Fruit fly (Drosophila melanogaster): ENCODE data around the gene CG13921.

Gene CG13921

dm6 chr3L:1771658-1772057 lies 25.0 kb downstream of the CG13921 start, which contains the start of gene Dhc62B:
Dhc62B (minus strand) TSS chr3L:1771758.
- TF ChIP-seq Mnt (GFP tag; optimal IDR thresholded peaks at IDR 0.05) (no peak), CG33017 (tag; optimal IDR thresholded peaks at IDR 0.05) (no peak)

dm6 chr3L:1772593-1772992 lies 25.9 kb downstream of the CG13921 start:
- TF ChIP-seq CG11617 (GFP tag; optimal IDR thresholded peaks at IDR 0.05), result no peak
- TF ChIP-seq tj (GFP tag; optimal IDR thresholded peaks at IDR 0.05), result no peak
- no peak for TF ChIP-seq CG14711 (tag; optimal IDR thresholded peaks at IDR 0.05)
- TF ChIP-seq CG7045 (GFP tag; optimal IDR thresholded peaks at IDR 0.05), result no peak
- no peak for TF ChIP-seq Mnt (GFP tag; optimal IDR thresholded peaks at IDR 0.05)
- no peak for TF ChIP-seq kay (GFP tag; ENCODE audit: borderline replicate concordance)
- TF ChIP-seq bab1 (GFP tag; optimal IDR thresholded peaks at IDR 0.05), result no peak
- no peak for TF ChIP-seq CG12768 (GFP tag; optimal IDR thresholded peaks at IDR 0.05)
- TF ChIP-seq CG5204 (GFP tag; optimal IDR thresholded peaks at IDR 0.05), result no peak
- no peak for TF ChIP-seq ovo (GFP tag; optimal IDR thresholded peaks at IDR 0.05)
- no peak for TF ChIP-seq Hr96 (GFP tag; optimal IDR thresholded peaks at IDR 0.05)
- TF ChIP-seq CG33017 (tag; optimal IDR thresholded peaks at IDR 0.05), result no peak
- no peak for TF ChIP-seq CG7101 (tag; optimal IDR thresholded peaks at IDR 0.05)
- no peak for TF ChIP-seq Crg-1 (GFP tag; optimal IDR thresholded peaks at IDR 0.05)
- TF ChIP-seq cic (GFP tag; optimal IDR thresholded peaks at IDR 0.05), result no peak
- no peak for TF ChIP-seq toe (GFP tag; optimal IDR thresholded peaks at IDR 0.05)
- no peak for TF ChIP-seq Clk (GFP tag; optimal IDR thresholded peaks at IDR 0.05)
- TF ChIP-seq cnc (optimal IDR thresholded peaks at IDR 0.05), result no peak
- TF ChIP-seq CG1620 (GFP tag; optimal IDR thresholded peaks at IDR 0.05), result no peak

- TF ChIP-seq cnc (optimal IDR thresholded peaks at IDR 0.05) (peak in 1 of 2 experiments; percentile 43), tj (GFP tag; optimal IDR thresholded peaks at IDR 0.05) (peak; percentile 70), toe (GFP tag; optimal IDR thresholded peaks at IDR 0.05) (no peak), CG11617 (GFP tag; optimal IDR thresholded peaks at IDR 0.05) (peak; percentile 93), CG12768 (GFP tag; optimal IDR thresholded peaks at IDR 0.05) (peak; percentile 60), Hr96 (GFP tag; optimal IDR thresholded peaks at IDR 0.05) (peak; percentile 61), CG33017 (tag; optimal IDR thresholded peaks at IDR 0.05) (peak; percentile 97), cic (GFP tag; optimal IDR thresholded peaks at IDR 0.05) (peak; percentile 42), CG7101 (tag; optimal IDR thresholded peaks at IDR 0.05) (peak; percentile 97), ovo (GFP tag; optimal IDR thresholded peaks at IDR 0.05) (peak; percentile 65), bab1 (GFP tag; optimal IDR thresholded peaks at IDR 0.05) (peak; percentile 82), CG7045 (GFP tag; optimal IDR thresholded peaks at IDR 0.05) (peak; percentile 72), CG1620 (GFP tag; optimal IDR thresholded peaks at IDR 0.05) (peak; percentile 79), Crg-1 (GFP tag; optimal IDR thresholded peaks at IDR 0.05) (peak; percentile 89), pad (GFP tag; optimal IDR thresholded peaks at IDR 0.05) (peak; percentile 55), Mnt (GFP tag; optimal IDR thresholded peaks at IDR 0.05) (peak; percentile 50), Clk (GFP tag; optimal IDR thresholded peaks at IDR 0.05) (no peak), kay (GFP tag; ENCODE audit: borderline replicate concordance) (no peak), CG5204 (GFP tag; optimal IDR thresholded peaks at IDR 0.05) (peak; percentile 70), CG14711 (tag; optimal IDR thresholded peaks at IDR 0.05) (peak; percentile 89)
Observed at dm6 chr3L:1774713-1775648, 28.3 kb downstream of the CG13921 start, which contains the start of the genes CG13933 and PolD2. CG13933 (minus strand) TSS chr3L:1775147. PolD2 (plus strand) TSS chr3L:1775633.

DNA sequence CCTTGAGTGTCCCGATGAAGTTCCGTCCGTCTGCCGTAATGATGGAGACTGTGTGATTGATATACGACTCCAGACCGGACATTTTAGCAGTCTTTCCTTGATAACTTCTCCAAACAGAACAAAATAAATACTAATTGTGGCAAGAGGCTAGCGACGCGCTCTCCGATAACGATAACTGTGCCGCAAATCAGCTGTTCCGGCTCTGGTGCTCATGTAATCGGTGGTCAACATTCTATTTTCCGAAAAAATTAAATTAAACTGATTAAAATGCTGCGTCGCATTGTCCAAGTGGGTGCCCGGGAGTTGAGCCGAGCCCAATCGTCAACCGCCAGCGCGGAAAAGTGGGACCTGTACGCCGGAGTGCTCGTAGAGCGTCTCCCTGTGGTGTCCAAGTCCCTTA lies 30.5 kb downstream of the CG13921 start, which contains the start of the genes CG2021 and mRpL46:
Gene CG2021, minus strand, starts transcription at position 163 of the 400 bp plus-strand sequence.
Gene mRpL46, plus strand, starts transcription at position 191 of the 400 bp plus-strand sequence.
- TF ChIP-seq tj (GFP tag; optimal IDR thresholded peaks at IDR 0.05) (no peak), CG14711 (tag; optimal IDR thresholded peaks at IDR 0.05) (no peak), CG11617 (GFP tag; optimal IDR thresholded peaks at IDR 0.05) (no peak), CG1620 (GFP tag; optimal IDR thresholded peaks at IDR 0.05) (no peak), kay (GFP tag; ENCODE audit: borderline replicate concordance) (no peak), CG5204 (GFP tag; optimal IDR thresholded peaks at IDR 0.05) (no peak), CG12768 (GFP tag; optimal IDR thresholded peaks at IDR 0.05) (no peak), pad (GFP tag; optimal IDR thresholded peaks at IDR 0.05) (no peak), bab1 (GFP tag; optimal IDR thresholded peaks at IDR 0.05) (no peak), toe (GFP tag; optimal IDR thresholded peaks at IDR 0.05) (no peak), Crg-1 (GFP tag; optimal IDR thresholded peaks at IDR 0.05) (no peak), CG7045 (GFP tag; optimal IDR thresholded peaks at IDR 0.05) (no peak), cic (GFP tag; optimal IDR thresholded peaks at IDR 0.05) (no peak), CG33017 (tag; optimal IDR thresholded peaks at IDR 0.05) (no peak), Mnt (GFP tag; optimal IDR thresholded peaks at IDR 0.05) (no peak), cnc (optimal IDR thresholded peaks at IDR 0.05) (no peak), Clk (GFP tag; optimal IDR thresholded peaks at IDR 0.05) (no peak)

dm6 chr3L:1784092-1784491 lies 37.4 kb downstream of the CG13921 start:
- TF ChIP-seq cic (GFP tag; optimal IDR thresholded peaks at IDR 0.05) (peak; percentile 18), CG11617 (GFP tag; optimal IDR thresholded peaks at IDR 0.05) (no peak)

DNA sequence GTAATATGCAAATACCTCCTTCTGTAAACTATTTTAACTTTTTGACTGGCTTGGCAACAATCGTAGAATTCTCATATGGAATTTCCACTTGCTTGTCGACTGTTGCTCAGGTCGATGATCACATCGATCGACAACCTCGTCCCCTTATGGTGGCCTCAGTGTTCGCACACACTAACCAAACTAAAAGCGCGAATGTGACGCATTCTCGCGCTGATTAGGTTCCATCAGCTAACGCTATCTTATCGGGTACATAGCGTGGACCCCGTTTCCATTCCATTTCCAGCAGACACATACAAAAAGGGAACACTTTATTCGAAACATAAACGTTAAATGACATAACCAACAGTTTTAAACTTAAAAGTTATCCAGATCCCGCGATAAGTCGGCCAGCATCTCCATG lies 42.6 kb downstream of the CG13921 start:
- TF ChIP-seq cnc (optimal IDR thresholded peaks at IDR 0.05) (no peak), cic (GFP tag; optimal IDR thresholded peaks at IDR 0.05) (peak; percentile 70)
